Worm (Caenorhabditis elegans): ENCODE data around the gene srw-76.

srw-76 gene

DNA sequence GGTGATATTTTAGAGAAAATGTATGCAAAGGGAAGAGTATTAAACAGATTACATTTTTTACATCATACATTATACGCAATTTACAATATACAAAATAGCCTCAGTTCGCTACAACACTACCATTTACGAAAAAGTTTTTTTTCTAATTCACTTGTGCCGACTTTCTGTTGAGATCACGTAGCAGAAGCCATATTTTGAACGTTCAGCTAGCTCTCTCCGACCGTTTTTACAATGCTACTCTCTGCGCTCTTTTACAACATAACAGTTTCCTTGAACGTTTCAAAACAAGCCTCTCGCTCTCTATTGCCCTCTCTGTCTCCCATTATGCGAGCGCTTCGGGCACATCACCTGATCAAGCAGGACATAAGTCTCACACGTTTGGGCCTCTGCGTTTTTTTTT is 35.0 kb downstream of the srw-76 start, which contains the start of gene T03E6.8:
T03E6.8 (minus strand) TSS at position 101 of the 400 bp plus-strand sequence.
- TF ChIP-seq lin-11 (tag; optimal IDR thresholded peaks at IDR 0.05) (no peak), ets-4 (tag; optimal IDR thresholded peaks at IDR 0.05) (no peak), pax-1 (tag; optimal IDR thresholded peaks at IDR 0.05) (no peak), sox-4 (tag; optimal IDR thresholded peaks at IDR 0.05) (no peak), tbx-7 (tag; optimal IDR thresholded peaks at IDR 0.05) (no peak), ceh-45 (GFP tag; IDR thresholded peaks at IDR 0.05) (no peak), eyg-1 (tag; optimal IDR thresholded peaks at IDR 0.05) (no peak), hlh-30 (tag; optimal IDR thresholded peaks at IDR 0.05; ENCODE audit: insufficient read depth) (no peak), pha-4 (tag; optimal IDR thresholded peaks at IDR 0.05) (no peak), C08G9.2 (tag; optimal IDR thresholded peaks at IDR 0.05) (no peak), T23F11.4 (GFP tag; optimal IDR thresholded peaks at IDR 0.05) (no peak), ama-1 (optimal IDR thresholded peaks at IDR 0.05) (no peak), nfya-1 (tag; optimal IDR thresholded peaks at IDR 0.05) (no peak), ref-2 (tag; optimal IDR thresholded peaks at IDR 0.05) (no peak), ahr-1 (tag; optimal IDR thresholded peaks at IDR 0.05) (no peak), fkh-6 (tag; optimal IDR thresholded peaks at IDR 0.05) (no peak), ceh-18 (tag; optimal IDR thresholded peaks at IDR 0.05) (no peak), pha-2 (tag; optimal IDR thresholded peaks at IDR 0.05) (no peak), ceh-19 (GFP tag; optimal IDR thresholded peaks at IDR 0.05) (no peak)

ce11 chrV:16600623-16601022 is 37.5 kb downstream of the srw-76 start, which contains the start of gene T03E6.9:
TSS of gene T03E6.9 (minus strand) at chrV:16600723.
- no peak for TF ChIP-seq ceh-14 (tag; optimal IDR thresholded peaks at IDR 0.05)
- TF ChIP-seq tbx-2 (tag; optimal IDR thresholded peaks at IDR 0.05): no peak
- TF ChIP-seq ceh-45 (GFP tag; IDR thresholded peaks at IDR 0.05): no peak
- TF ChIP-seq npax-4 (tag; optimal IDR thresholded peaks at IDR 0.05): no peak
- TF ChIP-seq mec-3 (tag; optimal IDR thresholded peaks at IDR 0.05; ENCODE audit: borderline replicate concordance): no peak
- TF ChIP-seq hlh-30 (tag; optimal IDR thresholded peaks at IDR 0.05; ENCODE audit: insufficient read depth): no peak
- TF ChIP-seq ceh-18 (tag; optimal IDR thresholded peaks at IDR 0.05): no peak
- TF ChIP-seq ceh-31 (tag; optimal IDR thresholded peaks at IDR 0.05): no peak
- no peak for TF ChIP-seq ceh-19 (GFP tag; optimal IDR thresholded peaks at IDR 0.05)
- TF ChIP-seq ceh-6 (GFP tag; optimal IDR thresholded peaks at IDR 0.05): no peak

DNA sequence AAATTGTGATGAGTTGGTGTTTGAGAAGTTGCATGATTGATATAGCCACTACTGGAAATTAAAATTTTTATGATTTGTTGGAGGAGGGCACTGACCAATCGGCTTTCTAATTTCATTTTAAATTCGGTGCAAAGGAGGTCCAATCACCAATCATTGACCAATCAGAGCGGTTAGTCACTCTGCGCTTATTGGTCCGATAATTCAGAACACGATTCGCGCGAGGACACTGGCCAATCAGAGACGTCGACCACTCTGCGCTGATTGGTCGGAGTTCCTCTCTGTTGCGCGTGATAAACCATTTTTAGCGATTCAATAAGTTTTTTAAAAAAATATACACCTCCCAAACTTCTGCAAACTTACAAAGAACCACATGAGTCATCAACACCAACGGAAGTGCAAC is 38.3 kb downstream of the srw-76 start:
- TF ChIP-seq ttx-3 (tag; optimal IDR thresholded peaks at IDR 0.05): no peak
- peak; percentile 64 for TF ChIP-seq nfya-1 (tag; optimal IDR thresholded peaks at IDR 0.05)

DNA sequence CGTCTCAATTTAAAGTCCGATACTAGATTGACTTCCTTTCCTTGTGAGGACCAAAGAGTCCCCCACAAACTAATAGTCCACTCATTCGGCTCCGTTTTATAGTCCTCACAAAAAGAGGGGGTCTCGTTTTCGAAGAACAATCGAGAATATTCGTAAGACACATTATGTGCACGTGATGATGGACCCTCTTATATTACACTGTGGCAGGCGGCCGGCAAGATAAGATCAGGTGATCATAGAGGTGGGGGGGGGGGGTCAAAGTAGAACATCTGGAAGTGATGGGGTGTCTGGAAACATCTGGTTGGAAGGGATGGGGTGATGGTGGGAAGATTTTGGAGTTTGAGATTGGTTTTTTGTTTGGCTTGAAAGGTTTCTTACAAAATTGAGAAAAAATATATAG is 39.7 kb downstream of the srw-76 start:
- TF ChIP-seq hlh-8 (tag; optimal IDR thresholded peaks at IDR 0.05): peak; percentile 28
- TF ChIP-seq pat-9 (tag; optimal IDR thresholded peaks at IDR 0.05): peak; percentile 5
- TF ChIP-seq mec-3 (tag; optimal IDR thresholded peaks at IDR 0.05; ENCODE audit: borderline replicate concordance): no peak
- TF ChIP-seq hlh-30 (tag; optimal IDR thresholded peaks at IDR 0.05; ENCODE audit: insufficient read depth): peak; percentile 84
- peak; percentile 13 for TF ChIP-seq rnt-1 (tag; optimal IDR thresholded peaks at IDR 0.05)

- TF ChIP-seq ceh-18 (tag; optimal IDR thresholded peaks at IDR 0.05) (no peak), unc-86 (tag; optimal IDR thresholded peaks at IDR 0.05) (no peak), ceh-9 (tag; optimal IDR thresholded peaks at IDR 0.05) (no peak), K09A11.1 (tag; optimal IDR thresholded peaks at IDR 0.05; ENCODE audit: insufficient read depth) (no peak), elt-2 (tag; optimal IDR thresholded peaks at IDR 0.05) (peak; percentile 50), che-1 (tag; optimal IDR thresholded peaks at IDR 0.05) (no peak), pax-1 (tag; optimal IDR thresholded peaks at IDR 0.05) (no peak)
Measured at ce11 chrV:16596102-16596501, 42.0 kb downstream of the srw-76 start.
